Worm (Caenorhabditis elegans) whole organism, late embryonic: ENCODE measurements around the gene acbp-5.

ENCODE experiments used
- che-1 ChIP-seq: sonication (generic microtip); optimal IDR thresholded peaks from 2 replicates; lab custom pipeline; 2016; ENCODE audit warnings: mild to moderate bottlenecking, missing genetic modification characterization, missing compliant biosample characterization
- ets-4 ChIP-seq: sonication (generic microtip); optimal IDR thresholded peaks from 2 replicates; lab custom pipeline; 2016; ENCODE audit warnings: missing genetic modification characterization, missing compliant biosample characterization
- hlh-8 ChIP-seq: sonication (generic microtip); optimal IDR thresholded peaks from 2 replicates; lab custom pipeline; 2016; ENCODE audit warnings: missing genotype, missing genetic modification characterization, missing compliant biosample characterization
- lin-11 ChIP-seq: fragments of 200-800 bp; sonication (Bioruptor generic); optimal IDR thresholded peaks from 2 replicates; lab custom pipeline; 2018; ENCODE audit warnings: mild to moderate bottlenecking, missing genetic modification characterization, missing compliant biosample characterization
- nhr-11 ChIP-seq: fragments of 150-350 bp; optimal IDR thresholded peaks from 2 replicates; lab custom pipeline; 2014; ENCODE audit warnings: missing biosample characterization, missing genetic modification characterization
- npax-4 ChIP-seq: sonication (generic microtip); optimal IDR thresholded peaks from 2 replicates; lab custom pipeline; 2016; ENCODE audit warnings: missing genetic modification characterization, missing compliant biosample characterization
- ref-2 ChIP-seq: sonication (generic microtip); optimal IDR thresholded peaks from 2 replicates; lab custom pipeline; 2016; ENCODE audit warnings: missing genetic modification characterization, missing compliant biosample characterization
- sox-4 ChIP-seq: sonication (generic microtip); optimal IDR thresholded peaks from 2 replicates; lab custom pipeline; 2017; ENCODE audit warnings: mild to moderate bottlenecking, missing genetic modification characterization, inconsistent platforms, missing compliant biosample characterization
- unc-55 ChIP-seq: sonication (generic microtip); optimal IDR thresholded peaks from 2 replicates; lab custom pipeline; 2017; ENCODE audit warnings: missing biosample characterization, missing genetic modification reagents, missing genetic modification characterization

- TF ChIP-seq hlh-8 (tag; lab: Kevin White, UChicago) = no peak
- TF ChIP-seq lin-11 (tag; lab: Kevin White, UChicago) = no peak
- TF ChIP-seq ets-4 (tag; lab: Kevin White, UChicago) = no peak
- no peak for TF ChIP-seq unc-55 (GFP tag; lab: Kevin White, UChicago)
- TF ChIP-seq nhr-11 (tag; lab: Kevin White, UChicago) = no peak
- TF ChIP-seq che-1 = no peak
- TF ChIP-seq sox-4 (tag; lab: Kevin White, UChicago) = no peak
- TF ChIP-seq ref-2 (tag; lab: Kevin White, UChicago) = no peak
- no peak for TF ChIP-seq npax-4 (tag; lab: Kevin White, UChicago)
These were observed 10.5 kb upstream of the acbp-5 start for ce11 chrIII:13652010-13652409.
